Fruit fly (Drosophila melanogaster): Measurements from ENCODE around the gene CG14866.

CG14866 gene

DNA sequence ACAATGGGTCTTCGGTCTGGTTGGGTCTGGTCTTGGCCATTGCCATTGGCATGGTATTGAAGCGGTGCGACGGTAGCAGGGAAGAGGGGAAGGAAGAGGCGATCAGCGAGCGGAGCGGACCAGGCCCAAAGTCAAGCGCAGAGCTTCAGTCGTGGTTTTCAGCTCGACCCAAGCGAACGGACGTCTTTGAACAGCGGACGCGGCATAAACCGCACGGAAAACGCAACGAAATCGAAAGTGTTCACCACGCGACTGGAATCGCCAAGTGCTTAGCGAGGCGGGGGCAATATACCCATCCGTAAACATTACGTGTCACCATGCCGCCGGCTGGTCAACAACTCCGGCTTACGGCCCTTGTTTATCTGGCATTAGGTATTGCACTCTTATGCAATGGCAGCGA is at the start of gene CG14866:
Gene CG14866 (plus strand): TSS at position 146 of the 400 bp plus-strand sequence.
- no peak for TF ChIP-seq CG8478 (optimal IDR thresholded peaks at IDR 0.05)
- TF ChIP-seq Dll (optimal IDR thresholded peaks at IDR 0.05), result no peak
- no peak for TF ChIP-seq usp (GFP tag; optimal IDR thresholded peaks at IDR 0.05)
- no peak for TF ChIP-seq pan (optimal IDR thresholded peaks at IDR 0.05)
- no peak for TF ChIP-seq EcR (GFP tag; optimal IDR thresholded peaks at IDR 0.05)
- no peak for TF ChIP-seq psq (optimal IDR thresholded peaks at IDR 0.05)

DNA sequence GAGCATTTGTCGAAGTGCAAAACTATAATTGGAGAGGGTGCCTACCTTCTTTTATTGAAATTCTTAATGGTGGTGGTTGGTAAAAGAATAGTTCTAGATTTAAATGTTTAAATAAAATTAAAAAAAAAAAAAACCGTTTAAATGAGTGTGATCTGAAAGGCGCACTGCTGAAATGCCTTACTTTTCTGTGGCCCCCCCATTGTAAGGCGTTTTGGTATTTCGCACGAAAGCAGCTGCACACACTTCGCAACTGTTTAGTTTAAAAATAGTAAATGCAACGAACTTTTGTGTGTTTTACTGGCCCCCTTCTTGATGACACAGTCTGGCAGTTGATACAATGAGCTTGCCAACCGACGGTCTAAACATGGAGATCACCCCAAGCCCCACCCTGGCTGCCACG is 47.8 kb upstream of the CG14866 start, which contains the start of the genes CG14864 and Zip88E:
Gene CG14864 (minus strand): TSS at position 113 of the 400 bp plus-strand sequence.
Gene Zip88E (plus strand): TSS at position 237 of the 400 bp plus-strand sequence.
- TF ChIP-seq usp (GFP tag; optimal IDR thresholded peaks at IDR 0.05), result no peak
- no peak for TF ChIP-seq Dll (optimal IDR thresholded peaks at IDR 0.05)
- no peak for TF ChIP-seq EcR (GFP tag; optimal IDR thresholded peaks at IDR 0.05)
- TF ChIP-seq psq (optimal IDR thresholded peaks at IDR 0.05), result no peak
- TF ChIP-seq pan (optimal IDR thresholded peaks at IDR 0.05), result no peak
- no peak for TF ChIP-seq CG8478 (optimal IDR thresholded peaks at IDR 0.05)

DNA sequence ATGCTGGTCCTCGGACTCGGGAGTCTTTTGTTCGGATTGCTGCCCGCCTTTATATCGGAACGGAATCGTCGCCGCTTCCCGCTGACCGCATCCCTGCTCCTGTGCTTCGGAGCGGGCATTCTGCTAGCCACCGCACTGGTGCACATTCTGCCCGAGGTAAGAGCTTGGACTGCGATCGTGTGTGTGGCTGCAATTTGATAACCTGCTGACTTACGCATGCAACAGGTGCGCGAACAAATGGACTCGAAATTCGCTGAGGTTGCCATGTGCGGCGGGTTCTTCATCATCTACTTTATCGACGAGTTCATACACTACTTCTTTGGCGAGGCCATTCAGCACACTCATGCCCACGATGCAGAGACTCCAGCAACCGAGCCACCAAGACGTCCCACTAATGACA is 47.4 kb upstream of the CG14866 start:
- TF ChIP-seq pan (optimal IDR thresholded peaks at IDR 0.05) (no peak), usp (GFP tag; optimal IDR thresholded peaks at IDR 0.05) (no peak), CG8478 (optimal IDR thresholded peaks at IDR 0.05) (no peak), Dll (optimal IDR thresholded peaks at IDR 0.05) (no peak), EcR (GFP tag; optimal IDR thresholded peaks at IDR 0.05) (no peak), psq (optimal IDR thresholded peaks at IDR 0.05) (no peak)

DNA sequence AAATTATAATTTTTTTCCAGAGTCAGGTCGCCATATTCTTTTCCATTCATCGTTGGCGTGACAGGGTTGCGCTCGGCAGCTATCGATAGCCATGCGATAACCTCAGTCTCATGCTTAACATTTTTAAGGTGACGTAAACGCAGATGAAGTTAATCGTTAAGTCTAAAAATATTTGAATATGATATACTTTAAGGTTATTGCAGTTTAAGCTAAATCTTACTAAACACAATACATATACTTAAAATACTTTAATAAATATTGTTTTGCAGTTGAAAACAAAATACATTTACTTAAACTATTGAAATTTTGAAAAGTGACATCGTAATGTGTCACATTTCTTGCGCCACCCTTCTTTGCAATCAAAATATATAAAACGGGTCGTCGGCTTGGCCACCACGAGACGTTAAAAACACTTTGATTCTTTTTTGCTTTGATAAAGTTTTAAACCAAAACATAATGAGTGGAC is 41.1 kb upstream of the CG14866 start, which contains the start of the genes Cp190 and CG4338:
Gene Cp190 (minus strand): TSS at position 84 of the 466 bp plus-strand sequence.
Gene CG4338 (plus strand): TSS at position 365 of the 466 bp plus-strand sequence.
- TF ChIP-seq usp (GFP tag; optimal IDR thresholded peaks at IDR 0.05), result no peak

DNA sequence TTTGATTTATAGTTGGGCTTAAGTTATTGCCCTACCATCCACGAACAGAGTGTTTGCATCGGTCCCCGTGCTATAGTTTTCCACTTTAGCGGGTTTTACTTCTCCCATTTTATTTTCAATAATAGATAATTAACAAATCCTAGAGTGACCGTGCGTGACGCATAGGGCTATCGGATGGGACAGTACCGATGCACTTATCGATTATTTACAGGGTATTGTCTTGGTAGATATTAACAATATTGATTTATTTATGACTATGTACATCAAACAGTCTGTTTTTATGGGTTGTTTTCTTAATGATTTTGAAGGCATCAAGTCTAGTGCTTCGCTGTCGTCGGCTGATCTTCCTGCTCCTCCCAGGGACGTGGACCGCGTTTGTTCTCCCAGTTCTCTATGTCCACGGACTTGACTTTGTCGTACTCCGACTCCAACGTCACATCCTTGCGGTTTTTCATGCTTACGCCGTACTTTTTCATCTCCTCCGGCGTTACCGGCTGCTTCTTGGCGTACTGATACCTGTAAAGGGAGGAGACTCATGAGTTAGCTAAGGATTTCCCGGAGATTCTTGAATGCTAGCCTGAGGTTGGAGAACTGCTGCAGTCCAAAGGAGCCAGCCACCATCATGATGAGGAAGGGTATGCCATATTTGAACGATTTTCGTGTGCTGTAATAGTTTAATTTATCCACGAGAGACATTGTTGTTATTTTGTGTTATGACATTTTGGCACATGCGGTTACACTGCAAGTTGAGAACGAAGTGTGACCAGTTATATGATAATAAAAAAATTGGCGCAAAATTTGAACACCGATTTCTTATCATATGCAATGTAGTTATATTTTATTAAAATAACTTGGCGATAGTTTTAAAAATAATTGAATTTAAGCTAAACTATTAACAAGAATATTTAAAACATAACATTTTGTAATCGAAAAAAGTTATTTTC is 38.1 kb upstream of the CG14866 start, which contains the start of the genes MRG15 and Tm1:
Gene MRG15 (minus strand): TSS at position 184 of the 944 bp plus-strand sequence.
Gene Tm1 (plus strand): TSS at position 295 of the 944 bp plus-strand sequence.
- TF ChIP-seq CG8478 (optimal IDR thresholded peaks at IDR 0.05) (no peak), EcR (GFP tag; optimal IDR thresholded peaks at IDR 0.05) (no peak), pan (optimal IDR thresholded peaks at IDR 0.05) (peak; percentile 77)

DNA sequence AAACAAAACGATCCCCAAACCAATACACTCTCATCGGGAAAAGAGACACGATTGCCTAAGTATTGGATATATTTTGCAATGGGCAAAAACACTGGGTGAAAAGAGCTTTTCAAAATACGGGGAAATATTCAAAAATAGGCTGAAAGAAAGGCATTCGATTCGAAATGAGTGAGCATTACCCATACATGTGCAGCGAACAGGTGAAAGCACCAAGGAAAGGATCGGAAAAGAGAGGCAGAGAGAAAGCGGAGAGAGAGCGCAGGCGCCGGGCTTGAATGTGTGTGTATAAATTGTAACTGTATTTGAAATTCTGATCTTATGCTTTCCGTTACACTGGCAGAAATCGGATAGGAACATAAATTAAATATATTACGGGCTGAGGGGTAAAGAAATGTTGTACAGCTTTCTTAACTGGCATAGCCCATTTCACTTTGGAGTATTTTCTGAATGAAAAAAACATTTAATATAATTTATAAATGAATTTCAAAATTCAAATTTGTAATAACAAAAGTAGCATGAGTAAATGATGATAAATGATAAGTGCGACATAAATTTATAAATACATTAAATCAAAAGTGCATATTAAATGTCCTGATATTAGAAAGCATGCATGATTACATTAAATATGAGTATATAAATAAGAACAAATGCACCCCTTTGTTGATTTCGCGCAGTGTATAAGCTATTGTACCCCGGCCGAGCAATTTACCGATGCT is 35.5 kb upstream of the CG14866 start:
- TF ChIP-seq usp (GFP tag; optimal IDR thresholded peaks at IDR 0.05) (no peak), CG8478 (optimal IDR thresholded peaks at IDR 0.05) (no peak), EcR (GFP tag; optimal IDR thresholded peaks at IDR 0.05) (no peak), pan (optimal IDR thresholded peaks at IDR 0.05) (no peak), Dll (optimal IDR thresholded peaks at IDR 0.05) (no peak), psq (optimal IDR thresholded peaks at IDR 0.05) (no peak)

DNA sequence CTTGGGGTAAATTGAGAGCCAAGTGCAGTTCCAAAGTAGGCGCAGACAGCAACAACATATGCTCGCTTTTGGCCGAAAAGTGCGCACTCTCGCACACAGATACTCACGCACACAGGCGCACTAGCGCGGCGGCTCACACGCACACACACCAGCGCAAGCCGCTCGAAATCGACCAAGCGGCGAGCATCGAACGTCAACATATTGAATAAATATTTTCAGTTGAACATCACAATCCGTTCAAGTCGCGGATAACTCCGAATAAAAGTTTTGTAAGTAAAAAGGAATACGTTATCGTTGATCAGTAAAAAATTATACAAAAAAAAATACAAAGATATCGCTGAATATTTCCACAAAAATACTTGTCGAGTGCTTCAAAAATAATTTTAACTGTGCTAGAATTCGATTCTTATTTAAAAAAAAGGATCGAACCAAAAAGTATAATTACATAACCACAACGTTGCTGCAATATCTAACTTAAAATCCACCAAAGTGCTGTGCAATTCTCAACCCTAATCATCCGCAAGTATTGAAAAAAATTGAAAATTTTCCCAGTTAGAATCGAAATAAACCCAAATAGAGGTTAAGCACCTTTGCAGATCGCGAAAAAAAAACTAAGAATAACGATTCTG is 34.8 kb upstream of the CG14866 start:
- TF ChIP-seq CG8478 (optimal IDR thresholded peaks at IDR 0.05) (no peak), usp (GFP tag; optimal IDR thresholded peaks at IDR 0.05) (no peak), Dll (optimal IDR thresholded peaks at IDR 0.05) (no peak), EcR (GFP tag; optimal IDR thresholded peaks at IDR 0.05) (no peak), psq (optimal IDR thresholded peaks at IDR 0.05) (no peak), pan (optimal IDR thresholded peaks at IDR 0.05) (no peak)

DNA sequence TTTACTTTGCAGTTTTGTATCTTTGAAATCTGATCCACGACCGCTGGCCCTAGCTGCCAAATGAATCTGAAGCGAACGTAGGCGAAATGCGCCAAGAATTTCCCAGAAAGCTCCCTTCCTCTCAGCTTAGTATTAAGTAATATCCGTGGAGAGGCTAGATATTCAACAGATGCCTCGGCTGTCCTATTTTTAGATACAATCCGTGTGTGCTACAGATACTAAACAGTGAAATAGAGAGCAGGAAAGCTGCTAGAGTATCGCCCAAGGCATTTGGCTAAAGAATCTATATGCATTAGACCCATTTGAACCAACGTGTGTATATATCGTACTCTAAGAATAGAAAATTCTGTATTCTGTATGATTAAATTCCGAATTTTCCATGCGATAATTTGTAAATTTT is 33.9 kb upstream of the CG14866 start:
- TF ChIP-seq CG8478 (optimal IDR thresholded peaks at IDR 0.05), result no peak
- no peak for TF ChIP-seq Dll (optimal IDR thresholded peaks at IDR 0.05)
- TF ChIP-seq usp (GFP tag; optimal IDR thresholded peaks at IDR 0.05), result no peak
- TF ChIP-seq EcR (GFP tag; optimal IDR thresholded peaks at IDR 0.05), result no peak
- no peak for TF ChIP-seq psq (optimal IDR thresholded peaks at IDR 0.05)
- no peak for TF ChIP-seq pan (optimal IDR thresholded peaks at IDR 0.05)

DNA sequence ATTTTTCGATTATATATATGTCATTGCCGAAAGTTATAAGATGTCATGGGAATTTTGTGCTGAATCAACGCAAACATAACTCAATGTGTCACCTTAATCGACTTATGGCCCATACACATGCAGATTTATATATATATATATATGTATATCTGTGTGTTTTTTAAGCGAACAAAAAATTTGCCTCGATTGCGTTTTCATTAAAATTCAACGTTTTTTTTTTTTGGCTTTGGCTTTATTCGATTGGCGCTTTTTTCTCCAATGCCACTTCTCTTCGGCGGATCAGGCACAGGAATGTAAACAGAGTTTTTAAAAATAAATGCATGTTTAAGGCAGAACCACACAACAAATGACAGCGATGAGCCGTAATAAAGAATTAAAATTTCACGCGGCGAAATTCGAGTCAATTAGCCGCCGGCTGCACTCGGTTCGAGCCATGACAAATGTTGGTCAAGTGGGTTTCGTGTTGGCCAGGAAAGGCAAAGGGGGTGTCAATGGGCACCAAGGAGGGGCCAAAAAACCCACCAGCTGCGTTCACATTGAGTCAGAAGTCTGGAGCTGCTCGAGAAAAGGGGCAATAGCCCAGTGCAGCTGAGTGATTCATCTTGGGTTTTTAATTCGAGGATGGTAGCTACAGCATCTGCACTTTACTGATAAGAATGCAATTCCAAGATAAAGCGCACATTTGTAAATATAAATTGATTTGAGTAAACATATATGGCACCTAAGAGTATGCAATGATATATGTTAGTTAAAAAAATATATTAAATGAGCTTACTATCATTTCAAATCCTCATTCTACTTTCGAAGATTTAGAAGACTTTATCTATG is 33.1 kb upstream of the CG14866 start:
- TF ChIP-seq EcR (GFP tag; optimal IDR thresholded peaks at IDR 0.05), result no peak
- no peak for TF ChIP-seq Dll (optimal IDR thresholded peaks at IDR 0.05)
- TF ChIP-seq usp (GFP tag; optimal IDR thresholded peaks at IDR 0.05), result no peak
- no peak for TF ChIP-seq pan (optimal IDR thresholded peaks at IDR 0.05)
- no peak for TF ChIP-seq psq (optimal IDR thresholded peaks at IDR 0.05)

DNA sequence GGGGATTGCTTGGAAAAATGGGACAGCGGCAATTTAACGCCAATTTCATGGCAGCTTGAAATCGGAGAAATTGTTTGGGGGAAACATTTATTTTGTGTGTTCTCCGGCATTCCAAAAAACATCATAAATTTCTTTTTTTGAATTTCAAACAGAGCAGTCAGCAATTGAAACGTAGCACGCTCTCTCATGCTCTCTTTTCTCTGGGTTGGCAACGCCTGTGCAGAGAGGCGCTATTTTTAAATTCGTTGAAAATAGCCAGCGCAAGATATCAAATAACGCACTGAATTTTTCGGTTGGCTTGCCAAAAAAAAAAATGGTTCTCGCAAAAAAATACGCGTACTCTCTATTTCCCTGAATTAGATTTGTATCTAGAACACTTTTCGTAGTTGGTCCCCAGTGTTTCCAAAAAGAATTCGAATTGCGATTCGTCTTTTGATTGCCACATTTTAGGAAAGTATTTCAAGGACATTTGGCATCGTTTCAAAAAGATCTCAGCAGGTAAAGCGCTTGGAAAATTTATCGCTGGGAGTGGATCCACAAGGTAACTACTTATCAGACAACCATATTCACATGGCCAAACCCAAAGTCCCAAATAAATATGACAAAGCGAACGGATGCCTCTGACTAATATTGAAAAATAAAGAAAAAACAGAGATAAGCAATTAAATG is 30.1 kb upstream of the CG14866 start:
- TF ChIP-seq EcR (GFP tag; optimal IDR thresholded peaks at IDR 0.05) (no peak), CG8478 (optimal IDR thresholded peaks at IDR 0.05) (no peak), psq (optimal IDR thresholded peaks at IDR 0.05) (no peak), pan (optimal IDR thresholded peaks at IDR 0.05) (no peak), usp (GFP tag; optimal IDR thresholded peaks at IDR 0.05) (no peak), Dll (optimal IDR thresholded peaks at IDR 0.05) (no peak)

Data from whole organism.